Worm (Caenorhabditis elegans): Measurements from ENCODE around the gene str-176.

DNA sequence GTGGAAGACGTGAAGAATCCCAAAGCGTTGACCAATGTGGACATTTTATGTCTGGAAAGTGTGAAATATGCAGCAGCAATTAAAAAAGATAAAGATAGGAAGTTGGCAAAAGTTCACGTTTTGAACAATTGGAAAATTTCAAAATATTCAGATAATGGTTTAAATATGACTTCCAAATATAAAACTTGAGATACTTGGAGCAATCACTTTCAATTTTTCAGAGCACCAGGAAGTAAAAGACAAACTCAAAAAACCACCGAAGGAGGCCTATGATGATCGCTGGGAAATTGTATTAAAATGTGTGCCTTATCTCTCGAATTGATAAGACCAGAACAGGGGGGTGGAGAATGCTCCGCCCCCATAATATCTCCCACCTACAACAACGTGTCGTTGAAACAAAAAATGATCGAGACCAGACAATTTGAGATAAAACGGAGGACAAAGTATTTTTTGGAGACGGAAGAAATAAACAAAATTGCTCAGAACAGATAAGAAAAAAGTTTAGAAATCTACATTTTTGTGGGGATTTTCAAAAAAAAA is 11.8 kb downstream of the str-176 start, which contains the start of gene eppl-1:
- TF ChIP-seq ztf-11 (tag; optimal IDR thresholded peaks at IDR 0.05) (no peak), ztf-4 (tag; optimal IDR thresholded peaks at IDR 0.05) (no peak), mdl-1 (tag; optimal IDR thresholded peaks at IDR 0.05) (no peak), ama-1 (optimal IDR thresholded peaks at IDR 0.05) (no peak), nhr-12 (tag; optimal IDR thresholded peaks at IDR 0.05) (no peak), egl-27 (tag; optimal IDR thresholded peaks at IDR 0.05) (no peak), unc-55 (GFP tag; optimal IDR thresholded peaks at IDR 0.05) (no peak)

All from whole organism, L2 larva.